Fruit fly (Drosophila melanogaster): ENCODE measurements around the gene ari-1.

DNA sequence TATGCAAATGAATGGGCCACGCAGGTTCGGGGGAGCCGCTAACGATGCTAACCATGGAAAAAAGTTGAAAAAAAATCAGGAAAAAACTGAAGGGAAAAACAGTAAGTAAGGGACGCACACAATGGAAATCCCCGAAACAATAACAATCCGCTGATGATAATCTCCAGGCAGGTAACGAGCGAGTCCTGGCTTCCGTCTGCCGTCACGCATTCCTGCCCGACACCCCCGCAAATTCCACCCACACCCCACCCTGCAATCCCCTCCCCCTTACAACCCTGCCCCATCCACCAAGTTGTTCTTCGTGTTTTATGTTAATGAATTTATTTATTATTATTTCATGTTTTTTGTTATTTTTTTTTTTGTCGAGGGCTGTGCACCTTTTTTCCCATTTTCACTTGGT, 13.7 kb upstream of the ari-1 start:
- TF ChIP-seq ovo (GFP tag; optimal IDR thresholded peaks at IDR 0.05) (no peak), CG11617 (GFP tag; optimal IDR thresholded peaks at IDR 0.05) (no peak), tj (GFP tag; optimal IDR thresholded peaks at IDR 0.05) (no peak), CG7101 (tag; optimal IDR thresholded peaks at IDR 0.05) (no peak), Hr96 (GFP tag; optimal IDR thresholded peaks at IDR 0.05) (no peak), CG12768 (GFP tag; optimal IDR thresholded peaks at IDR 0.05) (no peak), cnc (optimal IDR thresholded peaks at IDR 0.05) (no peak), bab1 (GFP tag; optimal IDR thresholded peaks at IDR 0.05) (no peak), CG5204 (GFP tag; optimal IDR thresholded peaks at IDR 0.05) (no peak), kay (GFP tag; ENCODE audit: borderline replicate concordance) (no peak), pad (GFP tag; optimal IDR thresholded peaks at IDR 0.05) (no peak), Clk (GFP tag; optimal IDR thresholded peaks at IDR 0.05) (no peak), Crg-1 (GFP tag; optimal IDR thresholded peaks at IDR 0.05) (no peak), CG33017 (tag; optimal IDR thresholded peaks at IDR 0.05) (no peak)
